Fruit fly (Drosophila melanogaster) whole organism: ENCODE measurements around the gene CG10405.

ENCODE experiments used
- CG8478 ChIP-seq: fragments of >200 bp; optimal IDR thresholded peaks from 2 replicates; lab custom pipeline; 2018; ENCODE audit warnings: inconsistent platforms
- Dll ChIP-seq: fragments of >200 bp; optimal IDR thresholded peaks from 2 replicates; lab custom pipeline; 2017
- pan ChIP-seq: fragments of >200 bp; optimal IDR thresholded peaks from 2 replicates; lab custom pipeline; 2017
- psq ChIP-seq: fragments of >200 bp; optimal IDR thresholded peaks from 2 replicates; lab custom pipeline; 2017
- usp ChIP-seq: fragments of >200 bp; optimal IDR thresholded peaks from 2 replicates; lab custom pipeline; 2017; ENCODE audit warnings: missing biosample characterization, missing genetic modification characterization, mixed read lengths

DNA sequence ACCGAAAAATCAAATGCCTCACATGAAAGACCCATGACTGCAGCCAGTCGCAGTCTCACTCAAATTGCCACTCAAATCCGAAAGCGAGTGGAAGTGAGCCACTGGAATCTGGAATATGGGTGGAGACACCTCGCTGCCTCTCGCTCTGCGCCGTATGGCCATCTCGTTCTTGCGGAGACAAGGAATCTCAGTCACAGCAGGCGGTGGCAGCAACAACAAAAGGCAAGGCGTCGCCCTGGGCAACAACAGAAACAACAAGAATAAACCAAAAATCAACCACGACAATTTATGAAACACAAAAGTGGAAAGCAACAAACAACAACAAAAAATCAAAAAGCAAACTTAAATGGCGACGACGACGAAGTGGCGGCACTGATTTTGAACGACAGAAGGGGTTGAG is 31.0 kb upstream of the CG10405 start:
- TF ChIP-seq usp: no peak
- no peak for TF ChIP-seq pan
- TF ChIP-seq psq (lab: Kevin White, UChicago): no peak
- TF ChIP-seq Dll (lab: Kevin White, UChicago): no peak
- no peak for TF ChIP-seq CG8478 (lab: Kevin White, UChicago)
